Fruit fly (Drosophila melanogaster): ENCODE data around the gene CG5282.

Gene CG5282

dm6 chr3L:20393357-20393756 lies 32.5 kb downstream of the CG5282 start, which contains the start of gene CG33969:
TSS of gene CG33969 (minus strand) at chr3L:20393553.
- no peak for TF ChIP-seq noc (tag; optimal IDR thresholded peaks at IDR 0.05)

- peak; percentile 58 for TF ChIP-seq noc (tag; optimal IDR thresholded peaks at IDR 0.05)
These were observed 36.9 kb downstream of the CG5282 start for dm6 chr3L:20388983-20389382.

dm6 chr3L:20387843-20388163 lies 38.1 kb downstream of the CG5282 start:
- no peak for TF ChIP-seq noc (tag; optimal IDR thresholded peaks at IDR 0.05)

- peak; percentile 53 for TF ChIP-seq noc (tag; optimal IDR thresholded peaks at IDR 0.05)
These were observed 38.6 kb downstream of the CG5282 start for dm6 chr3L:20387038-20387842.

dm6 chr3L:20385969-20386370 lies 39.9 kb downstream of the CG5282 start:
- peak; percentile 3 for TF ChIP-seq noc (tag; optimal IDR thresholded peaks at IDR 0.05)

- TF ChIP-seq noc (tag; optimal IDR thresholded peaks at IDR 0.05): peak; percentile 40
These were observed 40.5 kb downstream of the CG5282 start for dm6 chr3L:20385408-20385807.

dm6 chr3L:20385006-20385405 lies 40.9 kb downstream of the CG5282 start:
- no peak for TF ChIP-seq noc (tag; optimal IDR thresholded peaks at IDR 0.05)

dm6 chr3L:20384086-20384810 lies 41.6 kb downstream of the CG5282 start, which contains the start of the genes CG5498 and fbl:
TSS of gene CG5498 (minus strand) at chr3L:20384109.
TSS of gene fbl (plus strand) at chr3L:20384429.
- TF ChIP-seq noc (tag; optimal IDR thresholded peaks at IDR 0.05): peak; percentile 81

dm6 chr3L:20379496-20379895 lies 46.4 kb downstream of the CG5282 start:
- no peak for TF ChIP-seq noc (tag; optimal IDR thresholded peaks at IDR 0.05)

dm6 chr3L:20376564-20376920 lies 49.3 kb downstream of the CG5282 start:
- TF ChIP-seq noc (tag; optimal IDR thresholded peaks at IDR 0.05): no peak

- peak; percentile 75 for TF ChIP-seq noc (tag; optimal IDR thresholded peaks at IDR 0.05)
These were observed 49.9 kb downstream of the CG5282 start, which contains the start of the genes Ide and RhoBTB for dm6 chr3L:20375878-20376563. TSS of gene Ide (minus strand) at chr3L:20375896. TSS of gene RhoBTB (plus strand) at chr3L:20376242.

- TF ChIP-seq noc (tag; optimal IDR thresholded peaks at IDR 0.05): no peak
These were observed 50.4 kb downstream of the CG5282 start for dm6 chr3L:20375467-20375866.

All from whole organism, larva.